Fruit fly (Drosophila melanogaster) whole organism, embryonic: ENCODE data around the gene Cont.

Experiments
- Atf6 ChIP-seq: fragments of 200-800 bp; sonication (Bioruptor generic); IDR thresholded peaks from 2 replicates; pipeline ENCODE4 v1.3.6; 2022; ENCODE audit warnings: missing biosample characterization, missing genetic modification characterization
- Bgb ChIP-seq: fragments of 200-800 bp; sonication (Bioruptor generic); IDR thresholded peaks from 2 replicates; pipeline ENCODE4 v1.3.6; 2022; ENCODE audit warnings: missing biosample characterization, missing genetic modification characterization; ENCODE audit not compliant: partially characterized antibody
- BtbVII ChIP-seq: fragments of 200-800 bp; sonication (Bioruptor generic); optimal IDR thresholded peaks from 3 replicates; lab custom pipeline; 2017; ENCODE audit warnings: missing biosample characterization, mild to moderate bottlenecking, missing genetic modification characterization
- CG12104 ChIP-seq: fragments of 200-800 bp; sonication (Bioruptor generic); optimal IDR thresholded peaks from 3 replicates; lab custom pipeline; 2016; ENCODE audit warnings: missing biosample characterization, missing genetic modification characterization
- CG12299 ChIP-seq: fragments of 200-800 bp; sonication (Bioruptor generic); optimal IDR thresholded peaks from 2 replicates; lab custom pipeline; 2018; ENCODE audit warnings: missing biosample characterization, mild to moderate bottlenecking, missing genetic modification characterization
- CG1233 ChIP-seq: fragments of 200-800 bp; sonication (Bioruptor generic); optimal IDR thresholded peaks from 4 replicates; lab custom pipeline; 2018; ENCODE audit warnings: missing biosample characterization, mild to moderate bottlenecking, missing genetic modification characterization
- CG13296 ChIP-seq: fragments of 200-800 bp; sonication (Bioruptor generic); optimal IDR thresholded peaks from 3 replicates; lab custom pipeline; 2018; ENCODE audit warnings: missing biosample characterization, mild to moderate bottlenecking, missing genetic modification characterization
- CG14710 ChIP-seq: fragments of 200-800 bp; sonication (Bioruptor generic); optimal IDR thresholded peaks from 3 replicates; lab custom pipeline; 2019; ENCODE audit warnings: missing biosample characterization, mild to moderate bottlenecking, missing genetic modification characterization, moderate library complexity
- CG1603 ChIP-seq: fragments of 200-800 bp; sonication (Bioruptor generic); optimal IDR thresholded peaks from 2 replicates; lab custom pipeline; 2019; ENCODE audit warnings: missing biosample characterization, mild to moderate bottlenecking, missing genetic modification characterization, moderate library complexity
- CG16813 ChIP-seq: fragments of 200-800 bp; sonication (Bioruptor generic); IDR thresholded peaks from 3 replicates; pipeline ENCODE4 v1.3.6; 2022; ENCODE audit warnings: missing biosample characterization, missing genetic modification characterization; ENCODE audit not compliant: partially characterized antibody
- CG17829 ChIP-seq: fragments of 200-800 bp; optimal IDR thresholded peaks from 2 replicates; lab custom pipeline; 2019; ENCODE audit warnings: missing biosample characterization, mild to moderate bottlenecking, missing genetic modification characterization, moderate library complexity
- CG18011 ChIP-seq: fragments of 200-800 bp; sonication (Bioruptor generic); optimal IDR thresholded peaks from 2 replicates; lab custom pipeline; 2017; ENCODE audit warnings: missing biosample characterization, missing genetic modification characterization, mild to moderate bottlenecking, moderate library complexity, missing genotype
- CG18764 ChIP-seq: fragments of 200-800 bp; sonication (Bioruptor generic); optimal IDR thresholded peaks from 3 replicates; lab custom pipeline; 2016; ENCODE audit warnings: missing biosample characterization, missing genetic modification characterization
- CG31224 ChIP-seq: fragments of 200-800 bp; sonication (Bioruptor generic); IDR thresholded peaks from 2 replicates; pipeline ENCODE4 v1.3.6; 2022; ENCODE audit warnings: missing biosample characterization, missing genetic modification characterization
- CG3995 ChIP-seq: fragments of 200-800 bp; sonication (Bioruptor generic); optimal IDR thresholded peaks from 3 replicates; lab custom pipeline; 2016; ENCODE audit warnings: missing biosample characterization, missing genetic modification characterization
- CG4820 ChIP-seq: fragments of 200-800 bp; sonication (Bioruptor generic); optimal IDR thresholded peaks from 3 replicates; lab custom pipeline; 2016; ENCODE audit warnings: missing biosample characterization, missing genetic modification characterization
- CG7271 ChIP-seq: fragments of 200-800 bp; sonication (Bioruptor generic); optimal IDR thresholded peaks from 2 replicates; lab custom pipeline; 2018; ENCODE audit warnings: missing biosample characterization, mild to moderate bottlenecking, missing genetic modification characterization, moderate library complexity
- CG9797 ChIP-seq: fragments of 200-800 bp; sonication (Bioruptor generic); optimal IDR thresholded peaks from 3 replicates; lab custom pipeline; 2018; ENCODE audit warnings: missing biosample characterization, mild to moderate bottlenecking, missing genetic modification characterization
- CG9817 ChIP-seq: fragments of 200-800 bp; sonication (Bioruptor generic); optimal IDR thresholded peaks from 2 replicates; lab custom pipeline; 2018; ENCODE audit warnings: missing biosample characterization, mild to moderate bottlenecking, missing genetic modification characterization, moderate library complexity
- CrebB ChIP-seq: fragments of 200-800 bp; sonication (Bioruptor generic); optimal IDR thresholded peaks from 3 replicates; lab custom pipeline; 2018; ENCODE audit warnings: missing biosample characterization, mild to moderate bottlenecking, missing genetic modification characterization
- Doc3 ChIP-seq: fragments of 200-800 bp; sonication (Bioruptor generic); IDR thresholded peaks from 3 replicates; pipeline ENCODE4 v1.3.6; 2022; ENCODE audit warnings: missing biosample characterization, missing genetic modification characterization; ENCODE audit not compliant: partially characterized antibody
- E2f1 ChIP-seq: fragments of 200-800 bp; sonication (Bioruptor generic); IDR thresholded peaks from 2 replicates; pipeline ENCODE4 v1.3.6; 2022; ENCODE audit warnings: missing biosample characterization, missing genetic modification characterization
- E2f2 ChIP-seq: fragments of 200-800 bp; sonication (Bioruptor generic); IDR thresholded peaks from 2 replicates; pipeline ENCODE4 v1.3.6; 2022; ENCODE audit warnings: missing biosample characterization, missing genetic modification characterization
- Fer2 ChIP-seq: fragments of 200-800 bp; sonication (Bioruptor generic); optimal IDR thresholded peaks from 2 replicates; lab custom pipeline; 2018; ENCODE audit warnings: missing biosample characterization, mild to moderate bottlenecking, missing genetic modification characterization, moderate library complexity
- H15 ChIP-seq: fragments of 200-800 bp; sonication (Bioruptor generic); IDR thresholded peaks from 3 replicates; pipeline ENCODE4 v1.3.6; 2022; ENCODE audit warnings: missing biosample characterization, missing genetic modification characterization
- HHEX ChIP-seq: fragments of 200-800 bp; sonication (Bioruptor generic); optimal IDR thresholded peaks from 3 replicates; lab custom pipeline; 2017; ENCODE audit warnings: missing biosample characterization, mild to moderate bottlenecking, missing genetic modification characterization, missing genetic modification reagents
- Hsf ChIP-seq: fragments of 200-800 bp; sonication (Bioruptor generic); optimal IDR thresholded peaks from 3 replicates; lab custom pipeline; 2016; ENCODE audit warnings: missing biosample characterization, missing genetic modification characterization
- MBD-R2 ChIP-seq: fragments of 200-800 bp; sonication (Bioruptor generic); IDR thresholded peaks from 2 replicates; pipeline ENCODE4 v1.3.6; 2022; ENCODE audit warnings: missing biosample characterization, missing genetic modification characterization
- Mrtf ChIP-seq: fragments of 200-800 bp; sonication (Bioruptor generic); IDR thresholded peaks from 3 replicates; pipeline ENCODE4 v1.3.6; 2022; ENCODE audit warnings: missing biosample characterization, missing genetic modification characterization
- Nf-YC ChIP-seq: fragments of 200-800 bp; optimal IDR thresholded peaks from 3 replicates; lab custom pipeline; 2019; ENCODE audit warnings: missing biosample characterization, mild to moderate bottlenecking, missing genetic modification characterization, moderate library complexity
- ap ChIP-seq: fragments of 200-800 bp; sonication (Bioruptor generic); IDR thresholded peaks from 2 replicates; pipeline ENCODE4 v1.3.6; 2022; ENCODE audit warnings: missing biosample characterization, missing genetic modification characterization
- bbx ChIP-seq: fragments of 200-800 bp; sonication (Bioruptor generic); IDR thresholded peaks from 2 replicates; pipeline ENCODE4 v1.3.6; 2022; ENCODE audit warnings: missing biosample characterization, missing genetic modification characterization; ENCODE audit not compliant: partially characterized antibody
- cas ChIP-seq: fragments of 200-800 bp; sonication (Bioruptor generic); IDR thresholded peaks from 2 replicates; pipeline ENCODE4 v1.3.6; 2022; ENCODE audit warnings: missing biosample characterization, missing genetic modification characterization
- chif ChIP-seq, 2 experiments: fragments of 200-800 bp; sonication (Bioruptor generic); optimal IDR thresholded peaks; 3 replicates each; lab custom pipeline; 2016; ENCODE audit warnings: missing biosample characterization in 2 of 2, missing genetic modification characterization in 2 of 2
- chinmo ChIP-seq: fragments of 200-800 bp; sonication (Bioruptor generic); IDR thresholded peaks from 4 replicates; pipeline ENCODE4 v1.3.6; 2022; ENCODE audit warnings: missing biosample characterization, missing genetic modification characterization; ENCODE audit not compliant: partially characterized antibody
- danr ChIP-seq: fragments of 200-800 bp; sonication (Bioruptor generic); IDR thresholded peaks from 2 replicates; pipeline ENCODE4 v1.3.6; 2022; ENCODE audit warnings: missing biosample characterization, missing genetic modification characterization
- dati ChIP-seq: fragments of 200-800 bp; sonication (Bioruptor generic); IDR thresholded peaks from 2 replicates; pipeline ENCODE4 v1.3.6; 2022; ENCODE audit warnings: missing biosample characterization, missing genetic modification characterization
- gfzf ChIP-seq: fragments of 200-800 bp; sonication (Bioruptor generic); optimal IDR thresholded peaks from 2 replicates; lab custom pipeline; 2016; ENCODE audit warnings: missing biosample characterization, mild to moderate bottlenecking, missing genetic modification characterization, moderate library complexity
- insv ChIP-seq, 2 experiments: fragments of 200-800 bp; sonication (Bioruptor generic); optimal IDR thresholded peaks; 3 replicates each; lab custom pipeline; 2016 to 2018; ENCODE audit warnings: missing biosample characterization in 2 of 2, missing genetic modification characterization in 2 of 2
- inv ChIP-seq: fragments of 200-800 bp; sonication (Bioruptor generic); IDR thresholded peaks from 2 replicates; pipeline ENCODE4 v1.3.6; 2022; ENCODE audit warnings: missing biosample characterization, missing genetic modification characterization; ENCODE audit not compliant: partially characterized antibody
- jing ChIP-seq: fragments of 200-800 bp; sonication (Bioruptor generic); optimal IDR thresholded peaks from 2 replicates; lab custom pipeline; 2018; ENCODE audit warnings: missing biosample characterization, mild to moderate bottlenecking, missing genetic modification characterization
- klu ChIP-seq: fragments of 200-800 bp; sonication (Bioruptor generic); IDR thresholded peaks from 2 replicates; pipeline ENCODE4 v1.3.6; 2022; ENCODE audit warnings: missing biosample characterization, missing genetic modification characterization
- maf-S ChIP-seq: fragments of 200-800 bp; sonication (Bioruptor generic); optimal IDR thresholded peaks from 2 replicates; lab custom pipeline; 2016; ENCODE audit warnings: missing biosample characterization, missing genetic modification characterization
- nerfin-1 ChIP-seq: fragments of 200-800 bp; sonication (Bioruptor generic); optimal IDR thresholded peaks from 3 replicates; lab custom pipeline; 2019; ENCODE audit warnings: missing biosample characterization, mild to moderate bottlenecking, missing genetic modification characterization, moderate library complexity
- odd ChIP-seq: fragments of 200-800 bp; sonication (Bioruptor generic); optimal IDR thresholded peaks from 2 replicates; lab custom pipeline; 2017; ENCODE audit warnings: missing biosample characterization, mild to moderate bottlenecking, missing genetic modification characterization
- rib ChIP-seq: fragments of 200-800 bp; sonication (Bioruptor generic); IDR thresholded peaks from 2 replicates; pipeline ENCODE4 v1.3.6; 2022; ENCODE audit warnings: missing biosample characterization, missing genetic modification characterization
- sd ChIP-seq: fragments of 200-800 bp; sonication (Bioruptor generic); optimal IDR thresholded peaks from 3 replicates; lab custom pipeline; 2018; ENCODE audit warnings: missing biosample characterization, mild to moderate bottlenecking, missing genetic modification characterization, moderate library complexity
- tna ChIP-seq: fragments of 200-800 bp; sonication (Bioruptor generic); IDR thresholded peaks from 2 replicates; pipeline ENCODE4 v1.3.6; 2022; ENCODE audit warnings: missing biosample characterization, missing genetic modification characterization; ENCODE audit not compliant: partially characterized antibody

Cont gene

DNA sequence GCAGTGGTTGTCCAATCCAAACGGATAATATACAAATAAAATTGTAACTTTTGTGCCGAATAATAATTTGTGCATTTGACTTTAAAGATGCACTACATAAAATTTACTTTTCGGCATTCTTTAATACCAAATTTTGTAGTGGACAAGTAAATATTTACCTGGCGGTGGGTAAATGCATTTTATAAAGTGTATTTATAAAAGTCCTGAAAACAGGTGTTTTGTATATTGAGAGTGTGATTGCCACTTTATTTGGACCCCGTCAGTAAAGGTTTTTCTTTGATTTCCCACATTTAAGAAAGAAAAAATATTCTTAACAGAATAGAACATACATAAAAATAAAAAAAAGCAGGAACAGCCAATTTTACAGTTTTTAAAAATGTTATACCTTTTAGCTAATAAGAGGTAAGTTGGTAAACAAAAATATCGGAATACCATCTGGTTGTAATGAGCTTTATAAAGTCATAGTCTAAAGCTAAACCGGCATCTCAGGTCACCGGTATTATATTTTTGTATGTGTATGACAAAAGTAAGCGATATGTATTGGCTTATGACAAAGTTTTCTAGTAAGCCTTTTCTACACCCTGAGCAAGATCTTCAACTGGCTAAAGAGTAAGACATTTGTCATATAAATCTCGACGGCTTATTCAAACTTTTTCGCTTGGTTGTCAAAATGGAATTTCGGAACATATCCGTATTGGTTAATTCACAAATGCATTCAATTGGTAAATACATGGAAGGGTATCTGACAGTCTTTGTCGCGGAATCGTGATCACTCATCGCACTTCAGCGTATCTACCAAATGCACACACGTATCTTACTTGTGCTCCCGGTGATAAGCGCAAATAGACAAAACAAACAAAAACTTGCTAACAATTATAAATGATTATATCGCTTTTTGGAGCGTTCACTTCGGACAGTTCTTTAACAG is 13.8 kb downstream of the Cont start (continued):
- TF ChIP-seq CG31224 (GFP tag; lab: Robert Waterston, UW) (peak; percentile 66), bbx (no peak), CG1603 (tag; lab: Kevin White, UChicago) (peak; percentile 96), maf-S (GFP tag; lab: Kevin White, UChicago) (peak; percentile 76), tna (GFP tag; lab: Robert Waterston, UW) (no peak), CG1233 (GFP tag; lab: Kevin White, UChicago) (peak; percentile 75), CG14710 (peak; percentile 64), chif (GFP tag; optimal IDR thresholded peaks at IDR 0.05; lab: Kevin White, UChicago) (peak; percentile 84), CG3995 (peak; percentile 47), danr (GFP tag; lab: Robert Waterston, UW) (peak; percentile 67), CG17829 (peak; percentile 84), inv (GFP tag; lab: Robert Waterston, UW) (no peak), CG7271 (tag; lab: Kevin White, UChicago) (peak; percentile 15), CG12104 (GFP tag; lab: Kevin White, UChicago) (peak; percentile 77), CG9817 (peak; percentile 70), Mrtf (GFP tag; lab: Robert Waterston, UW) (peak; percentile 73; the same call in 2 of the 3 replicates), CG13296 (GFP tag; lab: Kevin White, UChicago) (peak; percentile 75), jing (GFP tag; lab: Kevin White, UChicago) (no peak), sd (tag; lab: Kevin White, UChicago) (no peak), Bgb (GFP tag; lab: Robert Waterston, UW) (no peak), Doc3 (no peak), CG4820 (GFP tag; lab: Kevin White, UChicago) (peak; percentile 84), Atf6 (GFP tag; lab: Robert Waterston, UW) (peak; percentile 95), CG16813 (GFP tag; lab: Robert Waterston, UW) (no peak), dati (GFP tag; lab: Robert Waterston, UW) (peak; percentile 55; the same call in 1 of the 2 replicates), CG9797 (GFP tag; lab: Kevin White, UChicago) (no peak), CG12299 (tag; lab: Kevin White, UChicago) (peak; percentile 61), klu (GFP tag; lab: Robert Waterston, UW) (no peak), nerfin-1 (tag; lab: Kevin White, UChicago) (peak; percentile 76), gfzf (GFP tag; lab: Kevin White, UChicago) (no peak), odd (GFP tag; lab: Kevin White, UChicago) (peak; percentile 76), Nf-YC (peak; percentile 64), E2f2 (GFP tag; lab: Robert Waterston, UW) (peak; percentile 56), Fer2 (tag; lab: Kevin White, UChicago) (peak; percentile 30), chinmo (no peak), E2f1 (GFP tag; lab: Robert Waterston, UW) (peak; percentile 89), rib (GFP tag; lab: Robert Waterston, UW) (peak; percentile 69), ap (GFP tag; lab: Robert Waterston, UW) (peak; percentile 78), CG18011 (peak; percentile 68), Hsf (GFP tag; lab: Kevin White, UChicago) (peak; percentile 91), H15 (GFP tag; lab: Robert Waterston, UW) (peak; percentile 86), insv (GFP tag; optimal IDR thresholded peaks at IDR 0.05; lab: Kevin White, UChicago) (no peak), BtbVII (GFP tag; lab: Kevin White, UChicago) (peak; percentile 84), cas (GFP tag; lab: Robert Waterston, UW) (peak; percentile 66; the same call in 1 of the 2 replicates), HHEX (GFP tag; lab: Kevin White, UChicago) (peak; percentile 88), CrebB (tag; lab: Kevin White, UChicago) (peak; percentile 83), MBD-R2 (peak; percentile 57; the same call in 1 of the 2 replicates), CG18764 (GFP tag; lab: Kevin White, UChicago) (peak; percentile 67)
